Fruit fly (Drosophila melanogaster): ENCODE measurements around the gene Tango1.
A peak's percentile ranks its signal among the peaks of the same experiment; 100 is the strongest.

Tango1 gene

dm6 chr2L:6657969-6658748, 9.0 kb downstream of the Tango1 start, which contains the start of the genes CG31636 and Ube4A:
Gene CG31636 (minus strand): TSS chr2L:6658152.
Gene Ube4A (plus strand): TSS chr2L:6658517.
- TF ChIP-seq ovo (GFP tag; optimal IDR thresholded peaks at IDR 0.05) (no peak), cic (GFP tag; optimal IDR thresholded peaks at IDR 0.05) (peak; percentile 8), toe (GFP tag; optimal IDR thresholded peaks at IDR 0.05) (no peak), bab1 (GFP tag; optimal IDR thresholded peaks at IDR 0.05) (no peak), CG7101 (tag; optimal IDR thresholded peaks at IDR 0.05) (no peak)

dm6 chr2L:6663562-6664051, 14.4 kb downstream of the Tango1 start, which contains the start of the genes CG13771, CG34310 and cup:
Gene CG13771 (minus strand): TSS chr2L:6663612.
Gene CG34310 (plus strand): TSS chr2L:6663664.
Gene cup (plus strand): TSS chr2L:6663664.
- TF ChIP-seq toe (GFP tag; optimal IDR thresholded peaks at IDR 0.05) (no peak), CG11617 (GFP tag; optimal IDR thresholded peaks at IDR 0.05) (no peak), kay (GFP tag; ENCODE audit: borderline replicate concordance) (no peak), ovo (GFP tag; optimal IDR thresholded peaks at IDR 0.05) (peak; percentile 43)

- TF ChIP-seq CG1620 (GFP tag; optimal IDR thresholded peaks at IDR 0.05) (no peak), ovo (GFP tag; optimal IDR thresholded peaks at IDR 0.05) (peak; percentile 41), cic (GFP tag; optimal IDR thresholded peaks at IDR 0.05) (peak; percentile 72), cnc (optimal IDR thresholded peaks at IDR 0.05) (no peak), CG11617 (GFP tag; optimal IDR thresholded peaks at IDR 0.05) (peak; percentile 64), CG5204 (GFP tag; optimal IDR thresholded peaks at IDR 0.05) (no peak), Crg-1 (GFP tag; optimal IDR thresholded peaks at IDR 0.05) (peak; percentile 16), Mnt (GFP tag; optimal IDR thresholded peaks at IDR 0.05) (peak; percentile 59), Clk (GFP tag; optimal IDR thresholded peaks at IDR 0.05) (no peak), CG7045 (GFP tag; optimal IDR thresholded peaks at IDR 0.05) (peak; percentile 6), Hr96 (GFP tag; optimal IDR thresholded peaks at IDR 0.05) (peak; percentile 25), CG14711 (tag; optimal IDR thresholded peaks at IDR 0.05) (peak; percentile 23), toe (GFP tag; optimal IDR thresholded peaks at IDR 0.05) (no peak), pad (GFP tag; optimal IDR thresholded peaks at IDR 0.05) (no peak), CG33017 (tag; optimal IDR thresholded peaks at IDR 0.05) (peak; percentile 53), tj (GFP tag; optimal IDR thresholded peaks at IDR 0.05) (peak; percentile 84), kay (GFP tag; ENCODE audit: borderline replicate concordance) (no peak), CG7101 (tag; optimal IDR thresholded peaks at IDR 0.05) (peak; percentile 63), bab1 (GFP tag; optimal IDR thresholded peaks at IDR 0.05) (peak; percentile 6), CG12768 (GFP tag; optimal IDR thresholded peaks at IDR 0.05) (peak; percentile 57)
These were observed 18.6 kb downstream of the Tango1 start, which contains the start of gene Galt for dm6 chr2L:6667719-6668325. Gene Galt (minus strand): TSS chr2L:6668033.

dm6 chr2L:6671409-6671808, 22.2 kb downstream of the Tango1 start:
- TF ChIP-seq Hr96 (GFP tag; optimal IDR thresholded peaks at IDR 0.05) (no peak), cic (GFP tag; optimal IDR thresholded peaks at IDR 0.05) (no peak), CG14711 (tag; optimal IDR thresholded peaks at IDR 0.05) (no peak), CG5204 (GFP tag; optimal IDR thresholded peaks at IDR 0.05) (no peak), CG7045 (GFP tag; optimal IDR thresholded peaks at IDR 0.05) (no peak), Crg-1 (GFP tag; optimal IDR thresholded peaks at IDR 0.05) (no peak), cnc (optimal IDR thresholded peaks at IDR 0.05) (no peak), CG7101 (tag; optimal IDR thresholded peaks at IDR 0.05) (no peak), Mnt (GFP tag; optimal IDR thresholded peaks at IDR 0.05) (no peak), CG33017 (tag; optimal IDR thresholded peaks at IDR 0.05) (no peak), kay (GFP tag; ENCODE audit: borderline replicate concordance) (no peak), pad (GFP tag; optimal IDR thresholded peaks at IDR 0.05) (no peak)

dm6 chr2L:6673211-6674012, 24.2 kb downstream of the Tango1 start, which contains the start of gene Spn27A:
Gene Spn27A (minus strand): TSS chr2L:6673347.
- TF ChIP-seq CG11617 (GFP tag; optimal IDR thresholded peaks at IDR 0.05), result peak; percentile 72
- TF ChIP-seq CG7045 (GFP tag; optimal IDR thresholded peaks at IDR 0.05), result peak; percentile 79
- TF ChIP-seq CG14711 (tag; optimal IDR thresholded peaks at IDR 0.05), result peak; percentile 61
- TF ChIP-seq cnc (optimal IDR thresholded peaks at IDR 0.05), result peak; percentile 29 to 75
- no peak for TF ChIP-seq CG5204 (GFP tag; optimal IDR thresholded peaks at IDR 0.05)
- TF ChIP-seq tj (GFP tag; optimal IDR thresholded peaks at IDR 0.05), result peak; percentile 68
- no peak for TF ChIP-seq toe (GFP tag; optimal IDR thresholded peaks at IDR 0.05)
- peak; percentile 39 for TF ChIP-seq bab1 (GFP tag; optimal IDR thresholded peaks at IDR 0.05)
- peak; percentile 68 for TF ChIP-seq Clk (GFP tag; optimal IDR thresholded peaks at IDR 0.05)
- TF ChIP-seq CG33017 (tag; optimal IDR thresholded peaks at IDR 0.05), result peak; percentile 11
- TF ChIP-seq cic (GFP tag; optimal IDR thresholded peaks at IDR 0.05), result peak; percentile 62
- TF ChIP-seq pad (GFP tag; optimal IDR thresholded peaks at IDR 0.05), result peak; percentile 97
- peak; percentile 70 for TF ChIP-seq CG12768 (GFP tag; optimal IDR thresholded peaks at IDR 0.05)
- TF ChIP-seq Hr96 (GFP tag; optimal IDR thresholded peaks at IDR 0.05), result no peak
- peak; percentile 64 for TF ChIP-seq Crg-1 (GFP tag; optimal IDR thresholded peaks at IDR 0.05)
- no peak for TF ChIP-seq kay (GFP tag; ENCODE audit: borderline replicate concordance)
- TF ChIP-seq ovo (GFP tag; optimal IDR thresholded peaks at IDR 0.05), result peak; percentile 41
- peak; percentile 64 for TF ChIP-seq CG7101 (tag; optimal IDR thresholded peaks at IDR 0.05)
- peak; percentile 66 for TF ChIP-seq CG1620 (GFP tag; optimal IDR thresholded peaks at IDR 0.05)
- TF ChIP-seq Mnt (GFP tag; optimal IDR thresholded peaks at IDR 0.05), result peak; percentile 64

All from whole organism, adult.